Fruit fly (Drosophila melanogaster) whole organism, embryonic: Measurements from ENCODE around the gene Mst98Ca.

Experiments
- CG10209 ChIP-seq: fragments of 200-800 bp; sonication (Bioruptor generic); optimal IDR thresholded peaks from 3 replicates; lab custom pipeline; 2017; ENCODE audit warnings: missing biosample characterization, mild to moderate bottlenecking, missing genetic modification characterization, missing genetic modification reagents
- CG12391 ChIP-seq: fragments of 200-800 bp; sonication (Bioruptor generic); optimal IDR thresholded peaks from 3 replicates; lab custom pipeline; 2018; ENCODE audit warnings: missing biosample characterization, mild to moderate bottlenecking, missing genetic modification characterization, moderate library complexity
- CG13424 ChIP-seq: fragments of 200-800 bp; sonication (Bioruptor generic); optimal IDR thresholded peaks from 2 replicates; lab custom pipeline; 2019; ENCODE audit warnings: missing biosample characterization, mild to moderate bottlenecking, missing genetic modification characterization, moderate library complexity
- CG14441 ChIP-seq: fragments of 200-800 bp; sonication (Bioruptor generic); IDR thresholded peaks from 2 replicates; pipeline ENCODE4 v1.3.6; 2022; ENCODE audit warnings: missing biosample characterization, missing genetic modification characterization
- CG14710 ChIP-seq: fragments of 200-800 bp; sonication (Bioruptor generic); optimal IDR thresholded peaks from 3 replicates; lab custom pipeline; 2019; ENCODE audit warnings: missing biosample characterization, mild to moderate bottlenecking, missing genetic modification characterization, moderate library complexity
- CG16815 ChIP-seq: fragments of 200-800 bp; sonication (Bioruptor generic); optimal IDR thresholded peaks from 3 replicates; lab custom pipeline; 2017; ENCODE audit warnings: missing biosample characterization, mild to moderate bottlenecking, missing genetic modification characterization
- CG18262 ChIP-seq: fragments of 200-800 bp; optimal IDR thresholded peaks from 3 replicates; lab custom pipeline; 2019; ENCODE audit warnings: missing biosample characterization, mild to moderate bottlenecking, missing genetic modification characterization, moderate library complexity
- CG30020 ChIP-seq: fragments of 200-800 bp; optimal IDR thresholded peaks from 2 replicates; lab custom pipeline; 2019; ENCODE audit warnings: missing biosample characterization, mild to moderate bottlenecking, missing genetic modification characterization, moderate library complexity
- CG3281 ChIP-seq: fragments of 200-800 bp; sonication (Bioruptor generic); optimal IDR thresholded peaks from 3 replicates; lab custom pipeline; 2017; ENCODE audit warnings: missing biosample characterization, mild to moderate bottlenecking, missing genetic modification characterization
- CG3838 ChIP-seq: fragments of 200-800 bp; sonication (Bioruptor generic); optimal IDR thresholded peaks from 3 replicates; lab custom pipeline; 2016; ENCODE audit warnings: missing biosample characterization, missing genetic modification characterization
- CG6813 ChIP-seq: fragments of 200-800 bp; sonication (Bioruptor generic); optimal IDR thresholded peaks from 2 replicates; lab custom pipeline; 2017; ENCODE audit warnings: missing biosample characterization, missing genetic modification characterization, mild to moderate bottlenecking, moderate library complexity, missing genetic modification reagents
- CG6854 ChIP-seq: fragments of 200-800 bp; sonication (Bioruptor generic); optimal IDR thresholded peaks from 3 replicates; lab custom pipeline; 2017; ENCODE audit warnings: missing biosample characterization, mild to moderate bottlenecking, missing genetic modification characterization
- CG8089 ChIP-seq: fragments of 200-800 bp; sonication (Bioruptor generic); optimal IDR thresholded peaks from 3 replicates; lab custom pipeline; 2016; ENCODE audit warnings: missing biosample characterization, missing genetic modification characterization
- CG9437 ChIP-seq: fragments of 200-800 bp; sonication (Bioruptor generic); optimal IDR thresholded peaks from 2 replicates; lab custom pipeline; 2018; ENCODE audit warnings: missing biosample characterization, mild to moderate bottlenecking, missing genetic modification characterization
- CG9609 ChIP-seq: fragments of 200-800 bp; sonication (Bioruptor generic); optimal IDR thresholded peaks from 3 replicates; lab custom pipeline; 2016; ENCODE audit warnings: missing biosample characterization, missing genetic modification characterization
- Dll ChIP-seq: fragments of 200-800 bp; sonication (Bioruptor generic); IDR thresholded peaks from 4 replicates; pipeline ENCODE4 v1.3.6; 2022; ENCODE audit warnings: missing biosample characterization, missing genetic modification characterization; ENCODE audit not compliant: partially characterized antibody
- Doc3 ChIP-seq: fragments of 200-800 bp; sonication (Bioruptor generic); IDR thresholded peaks from 3 replicates; pipeline ENCODE4 v1.3.6; 2022; ENCODE audit warnings: missing biosample characterization, missing genetic modification characterization; ENCODE audit not compliant: partially characterized antibody
- Elba2 ChIP-seq: fragments of 200-800 bp; sonication (Bioruptor generic); optimal IDR thresholded peaks from 3 replicates; lab custom pipeline; 2016; ENCODE audit warnings: missing biosample characterization, missing genetic modification characterization
- Fer2 ChIP-seq: fragments of 200-800 bp; sonication (Bioruptor generic); optimal IDR thresholded peaks from 2 replicates; lab custom pipeline; 2018; ENCODE audit warnings: missing biosample characterization, mild to moderate bottlenecking, missing genetic modification characterization, moderate library complexity
- HLHmδ ChIP-seq: fragments of 200-800 bp; sonication (Bioruptor generic); optimal IDR thresholded peaks from 2 replicates; lab custom pipeline; 2018; ENCODE audit warnings: missing biosample characterization, mild to moderate bottlenecking, missing genetic modification characterization, moderate library complexity
- Kr ChIP-seq: fragments of 200-800 bp; sonication (Bioruptor generic); optimal IDR thresholded peaks from 2 replicates; lab custom pipeline; 2017; ENCODE audit warnings: missing biosample characterization, mild to moderate bottlenecking, missing genetic modification characterization
- Lpt ChIP-seq: fragments of >200 bp; optimal IDR thresholded peaks from 2 replicates; lab custom pipeline; 2018; ENCODE audit warnings: missing biosample characterization, missing genetic modification characterization
- MTF-1 ChIP-seq: fragments of 200-800 bp; sonication (Bioruptor generic); optimal IDR thresholded peaks from 2 replicates; lab custom pipeline; 2018; ENCODE audit warnings: missing biosample characterization, mild to moderate bottlenecking, missing genetic modification characterization, borderline replicate concordance
- Mrtf ChIP-seq: fragments of 200-800 bp; sonication (Bioruptor generic); IDR thresholded peaks from 3 replicates; pipeline ENCODE4 v1.3.6; 2022; ENCODE audit warnings: missing biosample characterization, missing genetic modification characterization
- NfI ChIP-seq: fragments of 200-800 bp; sonication (Bioruptor generic); optimal IDR thresholded peaks from 3 replicates; lab custom pipeline; 2018; ENCODE audit warnings: missing biosample characterization, mild to moderate bottlenecking, missing genetic modification characterization, moderate library complexity
- Side ChIP-seq: fragments of 200-800 bp; sonication (Bioruptor generic); optimal IDR thresholded peaks from 2 replicates; lab custom pipeline; 2016; ENCODE audit warnings: missing biosample characterization, missing genetic modification characterization
- Sin3A ChIP-seq: fragments of >200 bp; optimal IDR thresholded peaks from 2 replicates; lab custom pipeline; 2018
- Xbp1 ChIP-seq: fragments of 200-800 bp; sonication (Bioruptor generic); optimal IDR thresholded peaks from 3 replicates; lab custom pipeline; 2016; ENCODE audit warnings: missing biosample characterization, mild to moderate bottlenecking, missing genetic modification characterization
- ac ChIP-seq: fragments of 200-800 bp; sonication (Bioruptor generic); optimal IDR thresholded peaks from 3 replicates; lab custom pipeline; 2017; ENCODE audit warnings: missing biosample characterization, mild to moderate bottlenecking, missing genetic modification characterization
- aop ChIP-seq: fragments of 200-800 bp; sonication (Bioruptor generic); IDR thresholded peaks from 2 replicates; pipeline ENCODE4 v1.3.6; 2022; ENCODE audit warnings: missing biosample characterization, missing genetic modification characterization
- ato ChIP-seq: fragments of 200-800 bp; sonication (Bioruptor generic); IDR thresholded peaks from 2 replicates; pipeline ENCODE4 v1.3.6; 2022; ENCODE audit warnings: missing biosample characterization, missing genetic modification characterization; ENCODE audit not compliant: partially characterized antibody
- bigmax ChIP-seq: fragments of 200-800 bp; sonication (Bioruptor generic); optimal IDR thresholded peaks from 2 replicates; lab custom pipeline; 2018; ENCODE audit warnings: missing biosample characterization, mild to moderate bottlenecking, missing genetic modification characterization
- bowl ChIP-seq: fragments of 200-800 bp; sonication (Bioruptor generic); IDR thresholded peaks from 2 replicates; pipeline ENCODE4 v1.3.6; 2022; ENCODE audit warnings: missing biosample characterization, missing genetic modification characterization
- br ChIP-seq: fragments of >200 bp; optimal IDR thresholded peaks from 2 replicates; lab custom pipeline; 2017
- bsh ChIP-seq, 2 experiments: fragments of 200-800 bp; sonication (Bioruptor generic); optimal IDR thresholded peaks; 2 replicates each; lab custom pipeline; 2017 to 2018; ENCODE audit warnings: mild to moderate bottlenecking in 2 of 2, missing biosample characterization in 2 of 2, missing genetic modification characterization in 2 of 2, moderate library complexity in 1 of 2
- cad ChIP-seq: fragments of >200 bp; optimal IDR thresholded peaks from 2 replicates; lab custom pipeline; 2017; ENCODE audit warnings: missing biosample characterization, missing genetic modification characterization
- ci ChIP-seq: fragments of 200-800 bp; sonication (Bioruptor generic); IDR thresholded peaks from 3 replicates; pipeline ENCODE4 v1.3.6; 2022; ENCODE audit warnings: missing biosample characterization, missing genetic modification characterization
- dati ChIP-seq: fragments of 200-800 bp; sonication (Bioruptor generic); IDR thresholded peaks from 2 replicates; pipeline ENCODE4 v1.3.6; 2022; ENCODE audit warnings: missing biosample characterization, missing genetic modification characterization
- dysf ChIP-seq: fragments of 200-800 bp; sonication (Bioruptor generic); IDR thresholded peaks from 3 replicates; pipeline ENCODE4 v1.3.6; 2022; ENCODE audit warnings: missing biosample characterization, missing genetic modification characterization
- fd3F ChIP-seq: fragments of 200-800 bp; sonication (Bioruptor generic); optimal IDR thresholded peaks from 2 replicates; lab custom pipeline; 2018; ENCODE audit warnings: missing biosample characterization, mild to moderate bottlenecking, missing genetic modification characterization, moderate library complexity
- gsb ChIP-seq: fragments of 200-800 bp; sonication (Bioruptor generic); IDR thresholded peaks from 2 replicates; pipeline ENCODE4 v1.3.6; 2022; ENCODE audit warnings: missing biosample characterization, missing genetic modification characterization
- jing ChIP-seq: fragments of 200-800 bp; sonication (Bioruptor generic); optimal IDR thresholded peaks from 2 replicates; lab custom pipeline; 2018; ENCODE audit warnings: missing biosample characterization, mild to moderate bottlenecking, missing genetic modification characterization
- prd ChIP-seq, 3 experiments: fragments of >200 bp in 2 of 3; fragments of 200-800 bp in 1 of 3; sonication (Bioruptor generic) in 1 of 3; optimal IDR thresholded peaks in 2 of 3; IDR thresholded peaks in 1 of 3; 2 replicates in 2 of 3; 3 replicates in 1 of 3; pipeline versions ENCODE4 v1.3.6 to Lab custom; 2017 to 2022; ENCODE audit warnings: missing biosample characterization in 1 of 3, missing genetic modification characterization in 1 of 3
- psq ChIP-seq: fragments of 200-800 bp; sonication (Bioruptor generic); optimal IDR thresholded peaks from 2 replicates; lab custom pipeline; 2017; ENCODE audit warnings: missing biosample characterization, missing genetic modification characterization
- ro ChIP-seq: fragments of 200-800 bp; sonication (Bioruptor generic); IDR thresholded peaks from 2 replicates; pipeline ENCODE4 v1.3.6; 2022; ENCODE audit warnings: missing biosample characterization, missing genetic modification characterization
- sima ChIP-seq: fragments of 200-800 bp; sonication (Bioruptor generic); optimal IDR thresholded peaks from 2 replicates; lab custom pipeline; 2016; ENCODE audit warnings: missing biosample characterization, missing genetic modification characterization
- trem ChIP-seq: fragments of 200-800 bp; optimal IDR thresholded peaks from 3 replicates; lab custom pipeline; 2019; ENCODE audit warnings: missing biosample characterization, mild to moderate bottlenecking, missing genetic modification characterization, moderate library complexity
- tup ChIP-seq: fragments of 200-800 bp; sonication (Bioruptor generic); optimal IDR thresholded peaks from 2 replicates; lab custom pipeline; 2016; ENCODE audit warnings: missing biosample characterization, mild to moderate bottlenecking, missing genetic modification characterization, moderate library complexity
- usp ChIP-seq: fragments of >200 bp; optimal IDR thresholded peaks from 2 replicates; lab custom pipeline; 2017; ENCODE audit warnings: missing biosample characterization, missing genetic modification characterization
- wek ChIP-seq: fragments of 200-800 bp; sonication (Bioruptor generic); optimal IDR thresholded peaks from 3 replicates; lab custom pipeline; 2018; ENCODE audit warnings: missing biosample characterization, mild to moderate bottlenecking, missing genetic modification characterization, moderate library complexity

The Mst98Ca gene

dm6 chr3R:28335462-28335998 lies 44.4 kb downstream of the Mst98Ca start (continued):
- peak; percentile 78 for TF ChIP-seq CG13424
- TF ChIP-seq wek = peak; percentile 19
- peak; percentile 80 for TF ChIP-seq NfI (GFP tag; lab: Kevin White, UChicago)
- no peak for TF ChIP-seq Doc3 (GFP tag; lab: Robert Waterston, UW)
- TF ChIP-seq CG18262 (tag; lab: Kevin White, UChicago) = peak; percentile 77
- TF ChIP-seq Sin3A (lab: Kevin White, UChicago) = peak; percentile 91
- TF ChIP-seq bsh (GFP tag; optimal IDR thresholded peaks at IDR 0.05; lab: Kevin White, UChicago) = peak in 1 of 2 experiments; percentile 70
- no peak for TF ChIP-seq prd (optimal IDR thresholded peaks at IDR 0.05; lab: Kevin White, UChicago)
- TF ChIP-seq prd (GFP tag; IDR thresholded peaks at IDR 0.05; lab: Robert Waterston, UW) = peak; percentile 80
- peak; percentile 70 for TF ChIP-seq CG8089
- TF ChIP-seq CG3281 (GFP tag; lab: Kevin White, UChicago) = peak; percentile 90
- TF ChIP-seq CG14710 = peak; percentile 81
- no peak for TF ChIP-seq psq (GFP tag; lab: Kevin White, UChicago)
- peak; percentile 48 for TF ChIP-seq Fer2
- TF ChIP-seq Xbp1 (GFP tag; lab: Kevin White, UChicago) = peak; percentile 69
- no peak for TF ChIP-seq cad (GFP tag; lab: Kevin White, UChicago)
- peak; percentile 81 for TF ChIP-seq CG6813 (GFP tag; lab: Kevin White, UChicago)
- no peak for TF ChIP-seq sima (GFP tag; lab: Kevin White, UChicago)
- no peak for TF ChIP-seq Kr (GFP tag; lab: Kevin White, UChicago)
- no peak for TF ChIP-seq Dll (GFP tag; lab: Robert Waterston, UW)
- peak; percentile 99 for TF ChIP-seq trem (tag; lab: Kevin White, UChicago)
- no peak for TF ChIP-seq br
- peak; percentile 0 for TF ChIP-seq Elba2 (GFP tag; lab: Kevin White, UChicago)
- peak; percentile 74 for TF ChIP-seq CG9609 (GFP tag; lab: Kevin White, UChicago)
- TF ChIP-seq CG12391 = peak; percentile 78
- TF ChIP-seq ato = no peak
- TF ChIP-seq dysf (GFP tag; lab: Robert Waterston, UW) = peak; percentile 72; the same call in 2 of the 3 replicates
- peak; percentile 36 for TF ChIP-seq fd3F (GFP tag; lab: Kevin White, UChicago)
- 0 out of 2 replicates have a peak, but pooled peaks have one; percentile 16 for TF ChIP-seq dati (GFP tag; lab: Robert Waterston, UW)
- peak; percentile 78 for TF ChIP-seq Side (GFP tag; lab: Kevin White, UChicago)
- no peak; the same call in 1 of the 2 replicates for TF ChIP-seq ro (GFP tag; lab: Robert Waterston, UW)
- peak; percentile 78 for TF ChIP-seq CG10209 (GFP tag; lab: Kevin White, UChicago)
- TF ChIP-seq CG14441 (GFP tag; lab: Robert Waterston, UW) = peak; percentile 52
- TF ChIP-seq usp = no peak
- TF ChIP-seq MTF-1 (GFP tag; lab: Kevin White, UChicago) = peak; percentile 52
- 0 out of 2 replicates have a peak, but pooled peaks have one; percentile 34 for TF ChIP-seq gsb (GFP tag; lab: Robert Waterston, UW)
- no peak for TF ChIP-seq CG6854 (GFP tag; lab: Kevin White, UChicago)
- peak; percentile 80 for TF ChIP-seq ci
- TF ChIP-seq bowl = 0 out of 2 replicates have a peak, but pooled peaks have one; percentile 38
- TF ChIP-seq bigmax (GFP tag; lab: Kevin White, UChicago) = peak; percentile 100
- peak; percentile 59 for TF ChIP-seq tup (GFP tag; lab: Kevin White, UChicago)
- TF ChIP-seq Lpt = no peak
- TF ChIP-seq CG16815 (GFP tag; lab: Kevin White, UChicago) = peak; percentile 73
- TF ChIP-seq CG30020 (tag; lab: Kevin White, UChicago) = peak; percentile 48
- TF ChIP-seq jing (GFP tag; lab: Kevin White, UChicago) = peak; percentile 38
- 0 out of 3 replicates have a peak, but pooled peaks have one; percentile 8 for TF ChIP-seq Mrtf
- TF ChIP-seq CG9437 (GFP tag; lab: Kevin White, UChicago) = peak; percentile 100
- TF ChIP-seq HLHmδ = peak; percentile 33
- no peak for TF ChIP-seq aop (GFP tag; lab: Robert Waterston, UW)
- peak; percentile 24 for TF ChIP-seq CG3838 (GFP tag; lab: Kevin White, UChicago)
- TF ChIP-seq ac = peak; percentile 35
